Worm (Caenorhabditis elegans): ENCODE data around the gene Y39F10C.1.

ce11 chrII:643733-644132 is 31.7 kb upstream of the Y39F10C.1 start:
- no peak for TF ChIP-seq ama-1 (optimal IDR thresholded peaks at IDR 0.05)
- TF ChIP-seq nhr-11 (tag; optimal IDR thresholded peaks at IDR 0.05): no peak
- no peak for TF ChIP-seq ceh-24 (tag; optimal IDR thresholded peaks at IDR 0.05)
- TF ChIP-seq unc-3 (GFP tag; conservative IDR thresholded peaks at IDR 0.05): no peak
- TF ChIP-seq unc-3 (tag; optimal IDR thresholded peaks at IDR 0.05): no peak
- no peak for TF ChIP-seq hlh-13 (GFP tag; optimal IDR thresholded peaks at IDR 0.05)

Measured in whole organism, late embryonic.